Fruit fly (Drosophila melanogaster): ENCODE data around the gene CG11504.

The CG11504 gene

dm6 chr3R:30014977-30015514 is 17.3 kb downstream of the CG11504 start, which contains the start of gene CG7920 (continued):
- TF ChIP-seq Atf6 (GFP tag; IDR thresholded peaks at IDR 0.05) (no peak), kni (GFP tag; optimal IDR thresholded peaks at IDR 0.05) (no peak), lilli (GFP tag; optimal IDR thresholded peaks at IDR 0.05) (peak; percentile 22), Abd-B (GFP tag; optimal IDR thresholded peaks at IDR 0.05) (no peak), E2f1 (GFP tag; IDR thresholded peaks at IDR 0.05) (peak; percentile 6; the same call in 1 of the 2 replicates), CG33213 (GFP tag; optimal IDR thresholded peaks at IDR 0.05) (peak; percentile 42), ac (GFP tag; optimal IDR thresholded peaks at IDR 0.05) (no peak), CG10274 (GFP tag; optimal IDR thresholded peaks at IDR 0.05) (peak; percentile 16), Sry-δ (GFP tag; optimal IDR thresholded peaks at IDR 0.05) (peak; percentile 74), p53 (GFP tag; optimal IDR thresholded peaks at IDR 0.05) (no peak), CG6765 (GFP tag; optimal IDR thresholded peaks at IDR 0.05) (peak; percentile 72), Sox100B (GFP tag; optimal IDR thresholded peaks at IDR 0.05) (no peak), Myb (GFP tag; optimal IDR thresholded peaks at IDR 0.05) (peak; percentile 79), CG2889 (GFP tag; IDR thresholded peaks at IDR 0.05) (0 out of 3 replicates have a peak, but pooled peaks have one; percentile 16), NFAT (GFP tag; IDR thresholded peaks at IDR 0.05) (peak; percentile 12; the same call in 1 of the 2 replicates), odd (GFP tag; optimal IDR thresholded peaks at IDR 0.05) (peak; percentile 37), CG10462 (GFP tag; optimal IDR thresholded peaks at IDR 0.05) (no peak), Scr (GFP tag; IDR thresholded peaks at IDR 0.05; ENCODE audit: partially characterized antibody) (peak; percentile 85), Pdp1 (GFP tag; optimal IDR thresholded peaks at IDR 0.05) (peak in 1 of 2 experiments; percentile 10), Doc3 (GFP tag; IDR thresholded peaks at IDR 0.05; ENCODE audit: partially characterized antibody) (peak; percentile 81), NC2β (GFP tag; optimal IDR thresholded peaks at IDR 0.05) (no peak), otp (GFP tag; IDR thresholded peaks at IDR 0.05) (no peak), Eip74EF (GFP tag; optimal IDR thresholded peaks at IDR 0.05) (no peak), CG10366 (GFP tag; IDR thresholded peaks at IDR 0.05) (no peak), CG9932 (GFP tag; IDR thresholded peaks at IDR 0.05) (no peak), usp (GFP tag; optimal IDR thresholded peaks at IDR 0.05) (no peak), bsh (GFP tag; optimal IDR thresholded peaks at IDR 0.05) (peak in 1 of 2 experiments; percentile 14), CG8944 (GFP tag; optimal IDR thresholded peaks at IDR 0.05) (no peak), Fer2 (tag; optimal IDR thresholded peaks at IDR 0.05) (no peak), da (GFP tag; optimal IDR thresholded peaks at IDR 0.05) (no peak), Hand (GFP tag; optimal IDR thresholded peaks at IDR 0.05) (peak; percentile 37), Deaf1 (tag; optimal IDR thresholded peaks at IDR 0.05) (peak; percentile 27), Hr78 (GFP tag; optimal IDR thresholded peaks at IDR 0.05) (no peak), CG13296 (GFP tag; optimal IDR thresholded peaks at IDR 0.05) (peak; percentile 48), cwo (GFP tag; optimal IDR thresholded peaks at IDR 0.05) (peak; percentile 2), CG14860 (GFP tag; IDR thresholded peaks at IDR 0.05; ENCODE audit: partially characterized antibody) (peak; percentile 53; the same call in 2 of the 3 replicates), CG2678 (tag; optimal IDR thresholded peaks at IDR 0.05) (peak; percentile 10), Dp (GFP tag; optimal IDR thresholded peaks at IDR 0.05) (peak; percentile 99), gsb (GFP tag; IDR thresholded peaks at IDR 0.05) (no peak), her (GFP tag; optimal IDR thresholded peaks at IDR 0.05) (peak; percentile 8), CG17186 (GFP tag; optimal IDR thresholded peaks at IDR 0.05) (peak; percentile 43), Opbp (GFP tag; IDR thresholded peaks at IDR 0.05; ENCODE audit: partially characterized antibody) (peak; percentile 75), ro (GFP tag; IDR thresholded peaks at IDR 0.05) (no peak), CG17829 (tag; optimal IDR thresholded peaks at IDR 0.05) (peak; percentile 41), CG9215 (GFP tag; IDR thresholded peaks at IDR 0.05) (no peak), NfI (GFP tag; optimal IDR thresholded peaks at IDR 0.05) (peak; percentile 25), CG11695 (GFP tag; IDR thresholded peaks at IDR 0.05) (no peak), CG7745 (tag; optimal IDR thresholded peaks at IDR 0.05) (no peak), CG6791 (GFP tag; IDR thresholded peaks at IDR 0.05; ENCODE audit: partially characterized antibody) (peak; percentile 73)
